Worm (Caenorhabditis elegans): ENCODE data around the gene cln-3.1.

Gene cln-3.1

ce11 chrV:11265482-11265881 is at the start of gene cln-3.1:
Gene cln-3.1 (minus strand): TSS chrV:11265652.
- TF ChIP-seq cnd-1 (tag; optimal IDR thresholded peaks at IDR 0.05) (no peak), unc-120 (tag; optimal IDR thresholded peaks at IDR 0.05; ENCODE audit: poor library complexity, severe bottlenecking) (no peak), nhr-28 (tag; optimal IDR thresholded peaks at IDR 0.05) (no peak), mep-1 (tag; optimal IDR thresholded peaks at IDR 0.05) (no peak), nhr-2 (tag; optimal IDR thresholded peaks at IDR 0.05) (no peak), elt-1 (tag; optimal IDR thresholded peaks at IDR 0.05; ENCODE audit: borderline replicate concordance, insufficient read depth) (no peak), tbx-8 (GFP tag; optimal IDR thresholded peaks at IDR 0.05) (no peak), pha-4 (tag; optimal IDR thresholded peaks at IDR 0.05) (no peak), nhr-12 (tag; optimal IDR thresholded peaks at IDR 0.05) (no peak), nhr-237 (tag; optimal IDR thresholded peaks at IDR 0.05) (no peak), blmp-1 (tag; optimal IDR thresholded peaks at IDR 0.05) (no peak)

- TF ChIP-seq elt-3 (tag; optimal IDR thresholded peaks at IDR 0.05) (peak; percentile 91), ceh-43 (GFP tag; optimal IDR thresholded peaks at IDR 0.05) (peak; percentile 98), ztf-11 (tag; optimal IDR thresholded peaks at IDR 0.05) (peak; percentile 98), unc-62 (GFP tag; optimal IDR thresholded peaks at IDR 0.05) (peak; percentile 91), sptf-1 (tag; optimal IDR thresholded peaks at IDR 0.05) (peak; percentile 99), elt-1 (tag; optimal IDR thresholded peaks at IDR 0.05; ENCODE audit: borderline replicate concordance, insufficient read depth) (peak; percentile 83), cnd-1 (tag; optimal IDR thresholded peaks at IDR 0.05) (peak; percentile 99), nhr-76 (tag; optimal IDR thresholded peaks at IDR 0.05) (peak; percentile 81), lin-13 (tag; optimal IDR thresholded peaks at IDR 0.05) (peak; percentile 95), lsy-2 (tag; optimal IDR thresholded peaks at IDR 0.05) (peak; percentile 75), nhr-237 (tag; optimal IDR thresholded peaks at IDR 0.05) (peak; percentile 63), tbx-8 (GFP tag; optimal IDR thresholded peaks at IDR 0.05) (peak; percentile 99), mab-5 (tag; optimal IDR thresholded peaks at IDR 0.05) (peak; percentile 74), nhr-2 (tag; optimal IDR thresholded peaks at IDR 0.05) (peak; percentile 27), bed-3 (GFP tag; optimal IDR thresholded peaks at IDR 0.05) (peak; percentile 98), pha-4 (tag; optimal IDR thresholded peaks at IDR 0.05) (peak; percentile 83), unc-39 (tag; optimal IDR thresholded peaks at IDR 0.05) (peak; percentile 100), blmp-1 (tag; optimal IDR thresholded peaks at IDR 0.05) (peak; percentile 77), mep-1 (tag; optimal IDR thresholded peaks at IDR 0.05) (peak; percentile 94), ces-1 (GFP tag; optimal IDR thresholded peaks at IDR 0.05) (no peak), lin-32 (GFP tag; optimal IDR thresholded peaks at IDR 0.05) (peak; percentile 100), flh-1 (GFP tag; optimal IDR thresholded peaks at IDR 0.05) (peak; percentile 98), ceh-83 (GFP tag; optimal IDR thresholded peaks at IDR 0.05) (peak; percentile 100), sem-2 (GFP tag; optimal IDR thresholded peaks at IDR 0.05) (peak; percentile 98), M03D4.4 (tag; optimal IDR thresholded peaks at IDR 0.05) (peak; percentile 99), hlh-1 (tag; optimal IDR thresholded peaks at IDR 0.05) (peak; percentile 96), mls-2 (tag; optimal IDR thresholded peaks at IDR 0.05) (peak; percentile 100), nhr-12 (tag; optimal IDR thresholded peaks at IDR 0.05) (peak; percentile 89), ham-2 (GFP tag; optimal IDR thresholded peaks at IDR 0.05) (peak; percentile 99), drap-1 (GFP tag; optimal IDR thresholded peaks at IDR 0.05) (peak; percentile 100), ceh-39 (tag; optimal IDR thresholded peaks at IDR 0.05) (peak; percentile 52), nhr-28 (tag; optimal IDR thresholded peaks at IDR 0.05) (peak; percentile 92), zip-8 (tag; optimal IDR thresholded peaks at IDR 0.05) (no peak), unc-120 (tag; optimal IDR thresholded peaks at IDR 0.05; ENCODE audit: poor library complexity, severe bottlenecking) (peak; percentile 98), snpc-4 (tag; optimal IDR thresholded peaks at IDR 0.05) (no peak)
These were observed 48.8 kb upstream of the cln-3.1 start for ce11 chrV:11314025-11314880.

- TF ChIP-seq elt-1 (tag; optimal IDR thresholded peaks at IDR 0.05; ENCODE audit: borderline replicate concordance, insufficient read depth) (no peak), unc-62 (GFP tag; optimal IDR thresholded peaks at IDR 0.05) (no peak), snpc-4 (tag; optimal IDR thresholded peaks at IDR 0.05) (no peak), zip-8 (tag; optimal IDR thresholded peaks at IDR 0.05) (no peak), ham-2 (GFP tag; optimal IDR thresholded peaks at IDR 0.05) (no peak)
These were observed 47.5 kb upstream of the cln-3.1 start for ce11 chrV:11312904-11313303.
